Fruit fly (Drosophila melanogaster) whole organism, prepupa: Measurements from ENCODE around the gene Dyro.

ENCODE experiments used
- CG10631 ChIP-seq: fragments of 200-800 bp; sonication (Bioruptor generic); optimal IDR thresholded peaks from 2 replicates; lab custom pipeline; 2016; ENCODE audit warnings: missing biosample characterization, missing genetic modification characterization
- CG10669 ChIP-seq: fragments of 200-800 bp; sonication (Bioruptor generic); optimal IDR thresholded peaks from 3 replicates; lab custom pipeline; 2018; ENCODE audit warnings: missing biosample characterization, mild to moderate bottlenecking, missing genetic modification characterization, moderate library complexity
- CG11762 ChIP-seq: fragments of 200-800 bp; sonication (Bioruptor generic); optimal IDR thresholded peaks from 3 replicates; lab custom pipeline; 2016; ENCODE audit warnings: missing biosample characterization, missing genetic modification characterization; ENCODE audit not compliant: insufficient read depth
- CG11902 ChIP-seq: fragments of 200-800 bp; sonication (Bioruptor generic); optimal IDR thresholded peaks from 3 replicates; lab custom pipeline; 2016; ENCODE audit warnings: missing biosample characterization, missing genetic modification characterization
- CG15336 ChIP-seq: fragments of 200-800 bp; sonication (Bioruptor generic); IDR thresholded peaks from 2 replicates; pipeline ENCODE4 v1.3.6; 2022; ENCODE audit warnings: missing biosample characterization, missing genetic modification characterization
- CG1621 ChIP-seq: fragments of 200-800 bp; sonication (Bioruptor generic); optimal IDR thresholded peaks from 3 replicates; lab custom pipeline; 2018; ENCODE audit warnings: missing biosample characterization, mild to moderate bottlenecking, missing genetic modification characterization
- CG3032 ChIP-seq: fragments of 200-800 bp; optimal IDR thresholded peaks from 2 replicates; lab custom pipeline; 2019; ENCODE audit warnings: missing biosample characterization, mild to moderate bottlenecking, missing genetic modification characterization, moderate library complexity
- CG31627 ChIP-seq: fragments of 200-800 bp; sonication (Bioruptor generic); optimal IDR thresholded peaks from 3 replicates; lab custom pipeline; 2016; ENCODE audit warnings: missing biosample characterization, missing genetic modification characterization
- CG4318 ChIP-seq: fragments of 200-800 bp; sonication (Bioruptor generic); optimal IDR thresholded peaks from 3 replicates; lab custom pipeline; 2017; ENCODE audit warnings: missing biosample characterization, mild to moderate bottlenecking, missing genetic modification characterization
- CG6163 ChIP-seq: fragments of 200-800 bp; sonication (Bioruptor generic); IDR thresholded peaks from 3 replicates; pipeline ENCODE4 v1.3.6; 2022; ENCODE audit warnings: missing biosample characterization, missing genetic modification characterization
- CG6276 ChIP-seq: fragments of 200-800 bp; sonication (Bioruptor generic); optimal IDR thresholded peaks from 2 replicates; lab custom pipeline; 2017; ENCODE audit warnings: missing biosample characterization, mild to moderate bottlenecking, missing genetic modification characterization
- CG6808 ChIP-seq: fragments of 200-800 bp; sonication (Bioruptor generic); optimal IDR thresholded peaks from 3 replicates; lab custom pipeline; 2017; ENCODE audit warnings: missing biosample characterization, missing genetic modification characterization, mild to moderate bottlenecking, moderate library complexity, missing genetic modification reagents
- CG6854 ChIP-seq: fragments of 200-800 bp; sonication (Bioruptor generic); optimal IDR thresholded peaks from 2 replicates; lab custom pipeline; 2017; ENCODE audit warnings: missing biosample characterization, mild to moderate bottlenecking, missing genetic modification characterization
- CG8119 ChIP-seq: fragments of 200-800 bp; sonication (Bioruptor generic); IDR thresholded peaks from 3 replicates; pipeline ENCODE4 v1.3.6; 2022; ENCODE audit warnings: missing biosample characterization, missing genetic modification characterization
- CG8319 ChIP-seq: fragments of 200-800 bp; sonication (Bioruptor generic); optimal IDR thresholded peaks from 3 replicates; lab custom pipeline; 2016; ENCODE audit warnings: missing biosample characterization, missing genetic modification characterization
- CG8632 ChIP-seq: fragments of 200-800 bp; sonication (Bioruptor generic); optimal IDR thresholded peaks from 3 replicates; lab custom pipeline; 2016; ENCODE audit warnings: missing biosample characterization, missing genetic modification characterization
- CG9139 ChIP-seq: fragments of 200-800 bp; sonication (Bioruptor generic); optimal IDR thresholded peaks from 3 replicates; lab custom pipeline; 2017; ENCODE audit warnings: missing biosample characterization, mild to moderate bottlenecking, missing genetic modification characterization
- Eip75B ChIP-seq: fragments of 200-800 bp; sonication (Bioruptor generic); optimal IDR thresholded peaks from 3 replicates; lab custom pipeline; 2016; ENCODE audit warnings: missing biosample characterization, missing genetic modification characterization
- Eip78C ChIP-seq: fragments of 200-800 bp; sonication (Bioruptor generic); peaks from one replicate; lab custom pipeline; 2016; ENCODE audit warnings: missing biosample characterization, missing genetic modification characterization
- Ets21C ChIP-seq: fragments of 200-800 bp; sonication (Bioruptor generic); optimal IDR thresholded peaks from 3 replicates; lab custom pipeline; 2016; ENCODE audit warnings: missing biosample characterization, missing genetic modification characterization
- Gug ChIP-seq: fragments of 200-800 bp; sonication (Bioruptor generic); IDR thresholded peaks from 2 replicates; pipeline ENCODE4 v1.3.6; 2022; ENCODE audit warnings: missing biosample characterization, missing genetic modification characterization
- Hr38 ChIP-seq: sonication (Bioruptor generic); optimal IDR thresholded peaks from 2 replicates; lab custom pipeline; 2016; ENCODE audit warnings: missing biosample characterization, missing genetic modification characterization
- Hr4 ChIP-seq: fragments of 200-800 bp; sonication (Bioruptor generic); optimal IDR thresholded peaks from 3 replicates; lab custom pipeline; 2016; ENCODE audit warnings: missing biosample characterization, missing genetic modification characterization
- Lpt ChIP-seq: fragments of 200-800 bp; sonication (Bioruptor generic); optimal IDR thresholded peaks from 3 replicates; lab custom pipeline; 2016; ENCODE audit warnings: missing biosample characterization, missing genetic modification characterization
- OdsH ChIP-seq: fragments of 200-800 bp; sonication (Bioruptor generic); optimal IDR thresholded peaks from 3 replicates; lab custom pipeline; 2016; ENCODE audit warnings: missing biosample characterization, missing genetic modification characterization
- Smox ChIP-seq: fragments of 200-800 bp; sonication (Bioruptor generic); optimal IDR thresholded peaks from 3 replicates; lab custom pipeline; 2016; ENCODE audit warnings: missing biosample characterization, missing genetic modification characterization
- Sox14 ChIP-seq: fragments of 200-800 bp; sonication (Bioruptor generic); optimal IDR thresholded peaks from 3 replicates; lab custom pipeline; 2016; ENCODE audit warnings: missing biosample characterization, missing genetic modification characterization
- acj6 ChIP-seq: fragments of 200-800 bp; sonication (Bioruptor generic); optimal IDR thresholded peaks from 3 replicates; lab custom pipeline; 2016; ENCODE audit warnings: missing biosample characterization, missing genetic modification characterization
- cyc ChIP-seq: fragments of 200-800 bp; sonication (Bioruptor generic); optimal IDR thresholded peaks from 3 replicates; lab custom pipeline; 2016; ENCODE audit warnings: missing biosample characterization, missing genetic modification characterization
- dac ChIP-seq: fragments of 200-800 bp; sonication (Bioruptor generic); optimal IDR thresholded peaks from 2 replicates; lab custom pipeline; 2017; ENCODE audit warnings: missing biosample characterization, mild to moderate bottlenecking, missing genetic modification characterization
- dsx ChIP-seq: fragments of 200-800 bp; optimal IDR thresholded peaks from 3 replicates; lab custom pipeline; 2019; ENCODE audit warnings: missing biosample characterization, mild to moderate bottlenecking, missing genetic modification characterization, moderate library complexity; ENCODE audit not compliant: poor library complexity, severe bottlenecking
- eg ChIP-seq: fragments of 200-800 bp; sonication (Bioruptor generic); IDR thresholded peaks from 3 replicates; pipeline ENCODE4 v1.3.6; 2022; ENCODE audit warnings: missing biosample characterization, missing genetic modification characterization
- esn ChIP-seq: fragments of 200-800 bp; sonication (Bioruptor generic); optimal IDR thresholded peaks from 2 replicates; lab custom pipeline; 2016; ENCODE audit warnings: missing biosample characterization, mild to moderate bottlenecking, missing genetic modification characterization, moderate library complexity
- fd59A ChIP-seq: fragments of 200-800 bp; sonication (Bioruptor generic); optimal IDR thresholded peaks from 2 replicates; lab custom pipeline; 2017; ENCODE audit warnings: missing biosample characterization, mild to moderate bottlenecking, missing genetic modification characterization, missing genetic modification reagents
- fd85E ChIP-seq: fragments of 200-800 bp; sonication (Bioruptor generic); optimal IDR thresholded peaks from 3 replicates; lab custom pipeline; 2016; ENCODE audit warnings: missing biosample characterization, missing genetic modification characterization
- lz ChIP-seq: fragments of 200-800 bp; sonication (Bioruptor generic); optimal IDR thresholded peaks from 3 replicates; lab custom pipeline; 2016; ENCODE audit warnings: missing biosample characterization, missing genetic modification characterization
- net ChIP-seq: fragments of 200-800 bp; sonication (Bioruptor generic); optimal IDR thresholded peaks from 3 replicates; lab custom pipeline; 2016; ENCODE audit warnings: missing biosample characterization, missing genetic modification characterization
- pdm3 ChIP-seq: fragments of 200-800 bp; sonication (Bioruptor generic); optimal IDR thresholded peaks from 3 replicates; lab custom pipeline; 2016; ENCODE audit warnings: missing biosample characterization, missing genetic modification characterization
- salr ChIP-seq, 2 experiments: fragments of 200-800 bp; sonication (Bioruptor generic); optimal IDR thresholded peaks; 3 replicates each; lab custom pipeline; 2016 to 2018; ENCODE audit warnings: missing biosample characterization in 2 of 2, missing genetic modification characterization in 2 of 2, mild to moderate bottlenecking in 1 of 2
- spab ChIP-seq: fragments of 200-800 bp; sonication (Bioruptor generic); optimal IDR thresholded peaks from 2 replicates; lab custom pipeline; 2017; ENCODE audit warnings: missing biosample characterization, mild to moderate bottlenecking, missing genetic modification characterization, missing genetic modification reagents
- ss ChIP-seq, 2 experiments: fragments of 200-800 bp; sonication (Bioruptor generic); optimal IDR thresholded peaks; 2 replicates in 1 of 2; 3 replicates in 1 of 2; lab custom pipeline; 2017 to 2018; ENCODE audit warnings: mild to moderate bottlenecking in 2 of 2, missing biosample characterization in 2 of 2, missing genetic modification characterization in 2 of 2, moderate library complexity in 1 of 2
- svp ChIP-seq: fragments of 200-800 bp; sonication (Bioruptor generic); peaks from one replicate; lab custom pipeline; 2016; ENCODE audit warnings: missing biosample characterization, missing genetic modification characterization
- vri ChIP-seq: fragments of 200-800 bp; sonication (Bioruptor generic); optimal IDR thresholded peaks from 3 replicates; lab custom pipeline; 2016; ENCODE audit warnings: missing biosample characterization, mild to moderate bottlenecking, missing genetic modification characterization

Gene Dyro

DNA sequence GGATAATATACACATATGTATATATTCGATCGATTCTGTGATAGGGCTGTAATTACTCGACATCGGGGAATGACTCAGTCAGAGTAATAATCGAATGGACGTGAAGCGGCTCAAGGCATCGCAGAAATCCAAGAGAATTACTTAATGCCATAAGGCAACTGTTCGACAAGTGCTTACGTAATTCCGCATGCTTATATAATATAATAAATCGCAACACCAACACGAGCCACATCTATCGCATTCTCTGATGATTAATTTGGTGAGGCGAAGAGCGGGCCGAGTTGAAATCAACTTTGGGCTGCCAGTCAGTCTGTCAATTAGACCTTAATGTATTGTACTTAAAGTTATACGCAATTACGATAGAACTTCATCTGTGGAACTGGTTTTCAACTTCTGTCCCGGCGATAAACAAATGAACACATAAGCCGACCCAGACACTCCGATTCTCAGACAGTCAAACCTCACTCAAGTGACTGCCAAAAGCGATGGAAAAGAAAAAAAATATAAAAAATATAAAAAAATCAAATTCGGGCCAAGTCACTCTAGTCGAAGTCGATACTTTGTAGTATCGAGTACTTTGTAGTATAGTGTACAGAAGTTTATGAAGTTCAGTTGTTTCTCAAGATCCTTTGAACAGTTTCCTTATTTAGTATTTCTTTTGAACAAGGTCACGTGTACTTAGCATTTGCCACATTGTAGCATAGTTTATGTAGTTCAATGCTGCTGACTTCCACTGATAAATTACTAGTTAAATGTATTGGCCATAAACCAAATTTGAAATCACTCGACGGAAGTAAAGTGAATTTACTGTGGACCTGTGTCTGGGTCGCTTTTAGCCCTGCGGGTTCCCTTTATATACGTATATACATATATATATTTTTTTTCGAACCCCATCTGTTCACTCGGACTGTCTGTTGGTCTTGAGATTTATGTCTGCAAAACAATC lies 26.7 kb upstream of the Dyro start (continued):
- TF ChIP-seq acj6 (peak; percentile 54), CG4318 (no peak), CG31627 (GFP tag; lab: Kevin White, UChicago) (peak; percentile 65), CG6854 (GFP tag; lab: Kevin White, UChicago) (no peak), pdm3 (GFP tag; lab: Kevin White, UChicago) (peak; percentile 61), lz (GFP tag; lab: Kevin White, UChicago) (peak; percentile 68), salr (GFP tag; optimal IDR thresholded peaks at IDR 0.05; lab: Kevin White, UChicago) (peak; percentile 25 to 38), CG6276 (GFP tag; lab: Kevin White, UChicago) (no peak), OdsH (GFP tag; lab: Kevin White, UChicago) (peak; percentile 51), CG8119 (0 out of 3 replicates have a peak, but pooled peaks have one; percentile 36), fd85E (GFP tag; lab: Kevin White, UChicago) (no peak), Smox (GFP tag; lab: Kevin White, UChicago) (peak; percentile 63), Hr38 (no peak), dac (GFP tag; lab: Kevin White, UChicago) (no peak)

DNA sequence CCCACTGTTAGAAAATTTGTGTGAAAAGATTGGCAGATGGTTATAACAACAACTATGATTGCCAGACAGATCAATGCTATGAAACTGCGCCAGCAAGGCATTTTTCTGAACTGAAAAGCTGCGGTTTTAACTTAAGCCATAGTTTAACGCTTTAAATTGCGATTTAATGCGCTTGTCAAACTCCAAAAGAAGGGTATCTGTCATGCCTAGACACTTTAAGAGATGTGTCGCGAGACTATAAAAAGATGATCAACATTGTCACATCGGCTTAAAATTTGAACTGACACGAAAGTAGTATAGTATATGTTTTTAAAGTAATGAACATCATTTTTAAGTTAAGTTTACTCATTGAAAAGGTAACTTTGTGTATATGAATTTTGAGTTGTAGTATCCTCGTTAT lies 25.9 kb upstream of the Dyro start, which contains the start of gene CG6168:
TSS of gene CG6168 (minus strand) at position 101 of the 400 bp plus-strand sequence.
- TF ChIP-seq vri: no peak
- no peak for TF ChIP-seq CG11902
- no peak for TF ChIP-seq CG6163 (GFP tag; lab: Robert Waterston, UW)
- no peak for TF ChIP-seq svp (GFP tag; lab: Kevin White, UChicago)
- TF ChIP-seq CG15336: no peak
- TF ChIP-seq fd59A (GFP tag; lab: Kevin White, UChicago): no peak
- TF ChIP-seq CG31627 (GFP tag; lab: Kevin White, UChicago): no peak
- no peak for TF ChIP-seq CG4318
- no peak for TF ChIP-seq CG8319 (GFP tag; lab: Kevin White, UChicago)
- no peak for TF ChIP-seq Ets21C
- no peak for TF ChIP-seq Eip78C (GFP tag; lab: Kevin White, UChicago)
- no peak for TF ChIP-seq spab (GFP tag; lab: Kevin White, UChicago)
- TF ChIP-seq Lpt (GFP tag; lab: Kevin White, UChicago): no peak
- TF ChIP-seq eg: no peak
- TF ChIP-seq CG6808: no peak

DNA sequence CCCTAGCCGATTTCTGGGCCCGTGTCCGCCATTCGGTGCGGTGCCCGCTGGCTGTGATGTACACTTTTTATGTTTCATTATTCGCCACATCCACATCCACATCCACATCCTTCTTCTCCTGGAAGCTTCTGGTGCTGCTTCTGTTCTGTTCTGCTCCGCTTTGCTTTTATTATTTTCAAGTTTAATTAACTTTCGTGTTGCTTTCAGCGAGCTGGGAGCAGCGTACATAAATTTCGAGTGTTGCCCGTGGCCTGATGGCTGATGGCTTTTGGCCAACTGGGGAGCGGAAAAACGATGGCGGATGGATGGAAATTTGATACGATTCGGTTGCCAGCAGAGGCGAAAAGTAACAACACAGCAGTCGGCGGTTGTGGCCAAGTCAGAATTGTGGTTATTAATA lies 24.4 kb upstream of the Dyro start:
- TF ChIP-seq dsx (peak; percentile 7), CG6808 (peak; percentile 4), CG11762 (GFP tag; lab: Kevin White, UChicago) (no peak), CG8632 (no peak), CG6854 (GFP tag; lab: Kevin White, UChicago) (peak; percentile 63), net (GFP tag; lab: Kevin White, UChicago) (no peak)
- TF ChIP-seq, all 60 proteins: peak for 3

- TF ChIP-seq Hr4 (GFP tag; lab: Kevin White, UChicago): peak; percentile 78
- peak; percentile 73 for TF ChIP-seq CG10631
- TF ChIP-seq fd85E (GFP tag; lab: Kevin White, UChicago): peak; percentile 46
- no peak for TF ChIP-seq Hr38
- peak; percentile 81 for TF ChIP-seq Eip75B (GFP tag; lab: Kevin White, UChicago)
- peak; percentile 98 for TF ChIP-seq cyc
- TF ChIP-seq CG3032 (tag; lab: Kevin White, UChicago): peak; percentile 56
- peak; percentile 96 for TF ChIP-seq lz (GFP tag; lab: Kevin White, UChicago)
- peak; percentile 92 for TF ChIP-seq Sox14 (GFP tag; lab: Kevin White, UChicago)
- peak; percentile 73 for TF ChIP-seq Gug (GFP tag; lab: Robert Waterston, UW)
- TF ChIP-seq CG15336: peak; percentile 77
- TF ChIP-seq Smox (GFP tag; lab: Kevin White, UChicago): peak; percentile 95
- TF ChIP-seq CG11902: peak; percentile 84
- TF ChIP-seq CG31627 (GFP tag; lab: Kevin White, UChicago): peak; percentile 98
- peak; percentile 39 for TF ChIP-seq CG9139
- TF ChIP-seq esn (GFP tag; lab: Kevin White, UChicago): peak; percentile 97
- TF ChIP-seq Eip78C (GFP tag; lab: Kevin White, UChicago): peak; percentile 95
- peak; percentile 99 for TF ChIP-seq svp (GFP tag; lab: Kevin White, UChicago)
- TF ChIP-seq CG1621: peak; percentile 56
- TF ChIP-seq CG10669: peak; percentile 51
- peak in 1 of 2 experiments; percentile 62 for TF ChIP-seq ss (GFP tag; optimal IDR thresholded peaks at IDR 0.05; lab: Kevin White, UChicago)
Observed at dm6 chr3L:11318532-11319170, 22.9 kb upstream of the Dyro start.
